Fruit fly (Drosophila melanogaster): ENCODE results near the gene Ssl1.

Ssl1 gene

DNA sequence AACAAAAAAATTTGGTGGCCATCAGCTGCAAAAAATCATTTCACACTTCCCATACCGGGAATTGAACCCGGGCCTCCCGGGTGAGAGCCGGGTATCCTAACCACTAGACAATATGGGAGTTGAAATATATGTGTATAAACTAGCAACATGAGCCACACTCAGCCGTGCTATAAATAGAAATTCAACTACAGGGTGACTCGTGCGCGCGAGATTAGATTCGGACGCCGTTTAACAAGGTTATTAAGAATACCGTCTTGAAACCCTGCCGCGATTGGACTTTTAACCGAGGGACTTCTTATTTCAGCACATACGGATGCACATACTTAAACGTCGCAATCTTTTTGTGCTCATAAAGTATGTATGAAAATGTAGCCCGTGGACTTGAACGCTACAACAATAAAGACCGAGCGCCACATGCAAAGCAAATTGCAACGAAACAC, 31.2 kb upstream of the Ssl1 start (continued):
- no peak for TF ChIP-seq NfI (GFP tag; optimal IDR thresholded peaks at IDR 0.05)
- TF ChIP-seq amos (GFP tag; IDR thresholded peaks at IDR 0.05; ENCODE audit: partially characterized antibody): peak; percentile 89
- TF ChIP-seq lov (optimal IDR thresholded peaks at IDR 0.05): no peak
- no peak; the same call in 2 of the 3 replicates for TF ChIP-seq lov (GFP tag; IDR thresholded peaks at IDR 0.05)
- 0 out of 2 replicates have a peak, but pooled peaks have one; percentile 11 for TF ChIP-seq Xrp1 (GFP tag; IDR thresholded peaks at IDR 0.05)
- TF ChIP-seq jigr1 (GFP tag; IDR thresholded peaks at IDR 0.05): no peak
- TF ChIP-seq CG2889 (GFP tag; IDR thresholded peaks at IDR 0.05): no peak
- TF ChIP-seq nerfin-2 (GFP tag; IDR thresholded peaks at IDR 0.05; ENCODE audit: partially characterized antibody): peak; percentile 94
- no peak for TF ChIP-seq Eip74EF (GFP tag; optimal IDR thresholded peaks at IDR 0.05)
- TF ChIP-seq Doc3 (GFP tag; IDR thresholded peaks at IDR 0.05; ENCODE audit: partially characterized antibody): peak; percentile 52; the same call in 2 of the 3 replicates
- no peak for TF ChIP-seq CG14710 (tag; optimal IDR thresholded peaks at IDR 0.05)
- no peak for TF ChIP-seq fd3F (GFP tag; optimal IDR thresholded peaks at IDR 0.05)
- no peak for TF ChIP-seq CG14441 (GFP tag; IDR thresholded peaks at IDR 0.05)
- no peak for TF ChIP-seq CG12744 (GFP tag; optimal IDR thresholded peaks at IDR 0.05)
- no peak for TF ChIP-seq Abd-B (GFP tag; optimal IDR thresholded peaks at IDR 0.05)
- no peak for TF ChIP-seq CG12659 (GFP tag; optimal IDR thresholded peaks at IDR 0.05)
- TF ChIP-seq HLHmδ (GFP tag; optimal IDR thresholded peaks at IDR 0.05): no peak
- no peak for TF ChIP-seq E2f1 (GFP tag; IDR thresholded peaks at IDR 0.05)
- TF ChIP-seq CG11560 (tag; IDR thresholded peaks at IDR 0.05): no peak
- peak; percentile 8 for TF ChIP-seq CG13894 (tag; optimal IDR thresholded peaks at IDR 0.05)
- TF ChIP-seq chn (GFP tag; optimal IDR thresholded peaks at IDR 0.05): no peak
- no peak for TF ChIP-seq Hey (tag; optimal IDR thresholded peaks at IDR 0.05)
- TF ChIP-seq Bteb2 (GFP tag; optimal IDR thresholded peaks at IDR 0.05): no peak
- peak; percentile 49 for TF ChIP-seq CG12769 (tag; optimal IDR thresholded peaks at IDR 0.05)

DNA sequence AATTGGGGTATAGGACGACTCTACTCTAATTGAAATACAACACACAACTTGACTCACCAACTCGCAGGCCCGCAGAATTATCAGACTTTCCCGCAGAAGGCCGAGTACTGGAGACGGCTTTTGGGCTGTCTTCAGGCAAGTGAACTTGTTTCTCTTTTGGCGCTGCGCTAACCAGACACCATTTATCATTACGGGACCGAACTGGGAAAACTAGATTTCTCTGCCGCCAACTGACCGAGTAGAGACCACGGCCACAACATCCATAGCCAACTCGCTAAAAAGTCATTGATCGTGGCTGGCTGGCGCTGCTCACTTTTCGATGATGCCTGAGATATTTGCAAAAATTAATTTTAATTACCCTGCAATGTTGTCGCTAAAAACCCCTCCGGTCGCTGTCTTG, 29.9 kb upstream of the Ssl1 start:
- TF ChIP-seq dm (GFP tag; optimal IDR thresholded peaks at IDR 0.05) (no peak), ken (GFP tag; IDR thresholded peaks at IDR 0.05) (no peak), CG12219 (GFP tag; optimal IDR thresholded peaks at IDR 0.05) (no peak), tna (GFP tag; IDR thresholded peaks at IDR 0.05; ENCODE audit: partially characterized antibody) (no peak), CG12769 (tag; optimal IDR thresholded peaks at IDR 0.05) (peak; percentile 12), Ssrp (tag; optimal IDR thresholded peaks at IDR 0.05) (no peak), exex (tag; optimal IDR thresholded peaks at IDR 0.05) (no peak), CG2199 (GFP tag; IDR thresholded peaks at IDR 0.05) (0 out of 3 replicates have a peak, but pooled peaks have one; percentile 65)

DNA sequence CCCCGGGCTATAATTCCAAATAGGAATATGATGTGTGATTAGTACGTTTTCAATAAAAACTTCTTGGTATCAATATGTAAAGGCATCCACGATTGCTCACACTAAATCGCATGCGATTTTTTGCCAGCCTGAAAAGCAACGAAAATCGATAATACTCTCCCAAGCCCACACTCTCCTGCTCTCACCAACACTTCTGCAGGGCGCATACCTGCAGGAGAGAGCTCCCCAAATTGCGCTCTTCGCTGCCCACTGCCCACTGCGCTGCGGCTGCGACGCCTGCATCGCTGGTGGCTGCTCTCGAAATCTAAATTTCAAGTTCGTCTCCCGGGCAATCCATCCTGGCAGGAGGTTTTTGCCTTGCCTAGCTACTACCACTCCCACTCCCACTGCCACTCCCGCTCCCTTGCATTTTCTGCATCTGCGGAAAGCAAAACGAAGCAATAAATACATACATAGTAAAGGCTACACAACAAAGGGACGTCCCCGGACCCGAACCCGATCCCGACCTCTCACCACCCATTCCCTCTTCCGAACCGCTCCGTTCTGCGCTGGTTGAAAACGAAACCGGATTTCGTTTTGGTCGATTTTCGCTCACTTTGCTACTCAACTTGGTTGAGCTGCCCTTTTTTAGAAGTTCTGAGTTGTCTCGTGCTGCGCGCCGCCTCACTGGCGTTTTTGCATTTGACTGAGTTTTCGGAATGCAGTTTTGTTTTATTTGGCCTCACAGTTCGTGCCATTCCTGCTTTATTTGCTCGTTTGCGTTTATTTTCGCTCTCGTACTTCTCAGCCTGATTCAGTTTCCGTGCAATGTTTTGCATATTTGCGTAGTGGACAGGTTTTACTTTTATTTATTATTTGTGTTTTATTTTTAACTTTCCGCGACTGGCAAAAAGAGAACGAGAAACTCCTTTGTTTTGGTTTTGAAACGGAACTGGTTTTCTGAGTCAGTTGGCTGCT, 27.4 kb upstream of the Ssl1 start:
- TF ChIP-seq chinmo (GFP tag; IDR thresholded peaks at IDR 0.05; ENCODE audit: partially characterized antibody) (0 out of 4 replicates have a peak, but pooled peaks have one; percentile 29), CG5953 (GFP tag; IDR thresholded peaks at IDR 0.05) (no peak), ranshi (GFP tag; IDR thresholded peaks at IDR 0.05) (no peak), sens (GFP tag) (peak; percentile 61), z (GFP tag; IDR thresholded peaks at IDR 0.05) (peak; percentile 74), nom (GFP tag; optimal IDR thresholded peaks at IDR 0.05) (peak; percentile 98), cg (GFP tag; optimal IDR thresholded peaks at IDR 0.05) (peak; percentile 35), dati (GFP tag; IDR thresholded peaks at IDR 0.05) (no peak), bsh (GFP tag; optimal IDR thresholded peaks at IDR 0.05) (peak in 1 of 2 experiments; percentile 93), nerfin-1 (tag; optimal IDR thresholded peaks at IDR 0.05) (peak; percentile 26), Adf1 (GFP tag; IDR thresholded peaks at IDR 0.05) (peak; percentile 77), CG7556 (GFP tag; optimal IDR thresholded peaks at IDR 0.05) (no peak), pros (GFP tag; optimal IDR thresholded peaks at IDR 0.05) (peak; percentile 33), shn (GFP tag; optimal IDR thresholded peaks at IDR 0.05) (no peak), toy (GFP tag; IDR thresholded peaks at IDR 0.05) (no peak), Deaf1 (tag; optimal IDR thresholded peaks at IDR 0.05) (peak; percentile 58)
